Worm (Caenorhabditis elegans): ENCODE measurements around the gene srh-79.

srh-79 gene

ce11 chrV:7478404-7478803 lies 19.1 kb upstream of the srh-79 start, which contains the start of gene str-190:
Gene str-190, minus strand, starts transcription at chrV:7478504.
- TF ChIP-seq klf-2 (GFP tag; conservative IDR thresholded peaks at IDR 0.05), result no peak
- no peak for TF ChIP-seq T22C8.4 (GFP tag; IDR thresholded peaks at IDR 0.05)
- no peak for TF ChIP-seq ref-1 (GFP tag; conservative IDR thresholded peaks at IDR 0.05)
- no peak for TF ChIP-seq med-1 (GFP tag; optimal IDR thresholded peaks at IDR 0.05; ENCODE audit: insufficient read depth)
- no peak for TF ChIP-seq tab-1 (GFP tag; IDR thresholded peaks at IDR 0.05)
- no peak for TF ChIP-seq cog-1 (tag; optimal IDR thresholded peaks at IDR 0.05)
- TF ChIP-seq flt-1 (GFP tag; IDR thresholded peaks at IDR 0.05), result no peak
- TF ChIP-seq ztf-23 (GFP tag; IDR thresholded peaks at IDR 0.05), result no peak
- no peak for TF ChIP-seq ztf-29 (GFP tag; IDR thresholded peaks at IDR 0.05)

ce11 chrV:7480949-7481348 lies 16.6 kb upstream of the srh-79 start, which contains the start of gene C18B10.6:
Gene C18B10.6, minus strand, starts transcription at chrV:7481049.
- no peak for TF ChIP-seq med-1 (GFP tag; optimal IDR thresholded peaks at IDR 0.05; ENCODE audit: insufficient read depth)
- no peak for TF ChIP-seq T22C8.4 (GFP tag; IDR thresholded peaks at IDR 0.05)
- TF ChIP-seq ztf-29 (GFP tag; IDR thresholded peaks at IDR 0.05), result no peak
- TF ChIP-seq ref-1 (GFP tag; conservative IDR thresholded peaks at IDR 0.05), result no peak
- TF ChIP-seq klf-2 (GFP tag; conservative IDR thresholded peaks at IDR 0.05), result no peak
- no peak for TF ChIP-seq flt-1 (GFP tag; IDR thresholded peaks at IDR 0.05)
- no peak for TF ChIP-seq ztf-23 (GFP tag; IDR thresholded peaks at IDR 0.05)
- no peak for TF ChIP-seq cog-1 (tag; optimal IDR thresholded peaks at IDR 0.05)
- no peak for TF ChIP-seq tab-1 (GFP tag; IDR thresholded peaks at IDR 0.05)

ce11 chrV:7485000-7485399 lies 12.5 kb upstream of the srh-79 start, which contains the start of gene srbc-8:
Gene srbc-8, minus strand, starts transcription at chrV:7485100.
- TF ChIP-seq klf-2 (GFP tag; conservative IDR thresholded peaks at IDR 0.05), result no peak
- no peak for TF ChIP-seq med-1 (GFP tag; optimal IDR thresholded peaks at IDR 0.05; ENCODE audit: insufficient read depth)
- no peak for TF ChIP-seq tab-1 (GFP tag; IDR thresholded peaks at IDR 0.05)
- TF ChIP-seq T22C8.4 (GFP tag; IDR thresholded peaks at IDR 0.05), result no peak
- TF ChIP-seq flt-1 (GFP tag; IDR thresholded peaks at IDR 0.05), result no peak
- no peak for TF ChIP-seq ztf-23 (GFP tag; IDR thresholded peaks at IDR 0.05)
- no peak for TF ChIP-seq ref-1 (GFP tag; conservative IDR thresholded peaks at IDR 0.05)
- TF ChIP-seq ztf-29 (GFP tag; IDR thresholded peaks at IDR 0.05), result no peak
- TF ChIP-seq cog-1 (tag; optimal IDR thresholded peaks at IDR 0.05), result no peak

- TF ChIP-seq ztf-23 (GFP tag; IDR thresholded peaks at IDR 0.05) (no peak), klf-2 (GFP tag; conservative IDR thresholded peaks at IDR 0.05) (no peak), ztf-29 (GFP tag; IDR thresholded peaks at IDR 0.05) (no peak), flt-1 (GFP tag; IDR thresholded peaks at IDR 0.05) (no peak), ref-1 (GFP tag; conservative IDR thresholded peaks at IDR 0.05) (no peak)
Measured at ce11 chrV:7487518-7487917, 10.0 kb upstream of the srh-79 start, which contains the start of gene srbc-7. Gene srbc-7, minus strand, starts transcription at chrV:7487618.

ce11 chrV:7490340-7490739 lies 7.2 kb upstream of the srh-79 start, which contains the start of gene srbc-9:
Gene srbc-9, minus strand, starts transcription at chrV:7490440.
- no peak for TF ChIP-seq klf-2 (GFP tag; conservative IDR thresholded peaks at IDR 0.05)
- TF ChIP-seq tab-1 (GFP tag; IDR thresholded peaks at IDR 0.05), result no peak
- TF ChIP-seq T22C8.4 (GFP tag; IDR thresholded peaks at IDR 0.05), result no peak
- no peak for TF ChIP-seq ref-1 (GFP tag; conservative IDR thresholded peaks at IDR 0.05)
- no peak for TF ChIP-seq cog-1 (tag; optimal IDR thresholded peaks at IDR 0.05)
- no peak for TF ChIP-seq ztf-29 (GFP tag; IDR thresholded peaks at IDR 0.05)

ce11 chrV:7492924-7493323 lies 4.6 kb upstream of the srh-79 start, which contains the start of gene srbc-10:
Gene srbc-10, minus strand, starts transcription at chrV:7493024.
- TF ChIP-seq flt-1 (GFP tag; IDR thresholded peaks at IDR 0.05) (no peak), T22C8.4 (GFP tag; IDR thresholded peaks at IDR 0.05) (no peak), ztf-23 (GFP tag; IDR thresholded peaks at IDR 0.05) (no peak), cog-1 (tag; optimal IDR thresholded peaks at IDR 0.05) (no peak), ref-1 (GFP tag; conservative IDR thresholded peaks at IDR 0.05) (no peak), ztf-29 (GFP tag; IDR thresholded peaks at IDR 0.05) (no peak), klf-2 (GFP tag; conservative IDR thresholded peaks at IDR 0.05) (no peak), med-1 (GFP tag; optimal IDR thresholded peaks at IDR 0.05; ENCODE audit: insufficient read depth) (no peak), tab-1 (GFP tag; IDR thresholded peaks at IDR 0.05) (no peak)

ce11 chrV:7495189-7495588 lies 2.4 kb upstream of the srh-79 start, which contains the start of gene srbc-11:
Gene srbc-11, minus strand, starts transcription at chrV:7495289.
- TF ChIP-seq T22C8.4 (GFP tag; IDR thresholded peaks at IDR 0.05) (no peak), med-1 (GFP tag; optimal IDR thresholded peaks at IDR 0.05; ENCODE audit: insufficient read depth) (no peak), flt-1 (GFP tag; IDR thresholded peaks at IDR 0.05) (no peak), ztf-23 (GFP tag; IDR thresholded peaks at IDR 0.05) (no peak), ref-1 (GFP tag; conservative IDR thresholded peaks at IDR 0.05) (no peak), tab-1 (GFP tag; IDR thresholded peaks at IDR 0.05) (no peak), klf-2 (GFP tag; conservative IDR thresholded peaks at IDR 0.05) (no peak), cog-1 (tag; optimal IDR thresholded peaks at IDR 0.05) (no peak), ztf-29 (GFP tag; IDR thresholded peaks at IDR 0.05) (no peak)

- TF ChIP-seq cog-1 (tag; optimal IDR thresholded peaks at IDR 0.05), result no peak
- TF ChIP-seq flt-1 (GFP tag; IDR thresholded peaks at IDR 0.05), result no peak
Measured at ce11 chrV:7501194-7501593, 3.7 kb downstream of the srh-79 start.

ce11 chrV:7504271-7504670 lies 6.7 kb downstream of the srh-79 start, which contains the start of gene srh-229:
Gene srh-229, minus strand, starts transcription at chrV:7504371.
- TF ChIP-seq tab-1 (GFP tag; IDR thresholded peaks at IDR 0.05), result no peak
- no peak for TF ChIP-seq med-1 (GFP tag; optimal IDR thresholded peaks at IDR 0.05; ENCODE audit: insufficient read depth)
- no peak for TF ChIP-seq ref-1 (GFP tag; conservative IDR thresholded peaks at IDR 0.05)
- TF ChIP-seq cog-1 (tag; optimal IDR thresholded peaks at IDR 0.05), result no peak
- no peak for TF ChIP-seq flt-1 (GFP tag; IDR thresholded peaks at IDR 0.05)
- TF ChIP-seq T22C8.4 (GFP tag; IDR thresholded peaks at IDR 0.05), result no peak
- no peak for TF ChIP-seq ztf-29 (GFP tag; IDR thresholded peaks at IDR 0.05)
- TF ChIP-seq ztf-23 (GFP tag; IDR thresholded peaks at IDR 0.05), result no peak
- no peak for TF ChIP-seq klf-2 (GFP tag; conservative IDR thresholded peaks at IDR 0.05)

ce11 chrV:7506207-7506606 lies 8.7 kb downstream of the srh-79 start:
- TF ChIP-seq ztf-29 (GFP tag; IDR thresholded peaks at IDR 0.05), result no peak
